Fruit fly (Drosophila melanogaster) whole organism, adult: Measurements from ENCODE around the gene CG33003.

Experiments used
- CG1620 ChIP-seq: fragments of 200-800 bp; sonication (Bioruptor generic); optimal IDR thresholded peaks from 2 replicates; lab custom pipeline; 2016; ENCODE audit warnings: missing biosample characterization, missing genetic modification characterization
- cnc ChIP-seq, 2 experiments: fragments of >200 bp; optimal IDR thresholded peaks; 2 replicates each; lab custom pipeline; 2017

DNA sequence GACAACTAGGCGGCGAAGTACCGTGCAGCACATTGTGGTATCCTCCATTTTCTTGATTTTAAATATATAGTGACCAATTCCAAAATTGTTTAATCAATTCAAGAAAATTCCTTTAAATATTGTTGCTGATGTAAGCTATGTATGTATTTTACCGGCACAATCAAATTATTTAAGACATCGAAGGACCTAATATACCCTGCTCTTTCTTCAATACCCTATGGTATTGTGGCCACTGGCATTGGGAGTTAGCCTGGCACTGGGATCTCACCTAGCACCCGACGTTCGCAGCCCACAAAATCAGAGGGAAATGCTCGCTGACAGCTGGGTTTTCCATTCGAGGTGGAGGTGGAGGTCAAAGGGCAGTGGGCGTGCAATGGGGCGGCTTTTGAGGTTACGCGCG, 21.4 kb downstream of the CG33003 start:
- TF ChIP-seq cnc (optimal IDR thresholded peaks at IDR 0.05; lab: Kevin White, UChicago), result no peak
- no peak for TF ChIP-seq CG1620 (GFP tag; lab: Kevin White, UChicago)
